Worm (Caenorhabditis elegans) whole organism, L3 larva: ENCODE data around the gene F58A4.2.

ENCODE experiments used
- R02D3.7 ChIP-seq: fragments of 150-350 bp; optimal IDR thresholded peaks from 2 replicates; lab custom pipeline; 2014; ENCODE audit warnings: missing biosample characterization, missing genetic modification characterization
- ZK546.5 ChIP-seq: sonication (generic microtip); optimal IDR thresholded peaks from 2 replicates; lab custom pipeline; 2017; ENCODE audit warnings: missing biosample characterization, missing genetic modification characterization
- aly-2 ChIP-seq: fragments of 150-350 bp; optimal IDR thresholded peaks from 2 replicates; lab custom pipeline; 2014; ENCODE audit warnings: missing biosample characterization, missing genetic modification characterization
- ceh-16 ChIP-seq: sonication (generic microtip); optimal IDR thresholded peaks from 2 replicates; lab custom pipeline; 2017; ENCODE audit warnings: missing biosample characterization, missing genetic modification characterization
- ceh-28 ChIP-seq: fragments of 150-350 bp; optimal IDR thresholded peaks from 2 replicates; lab custom pipeline; 2014; ENCODE audit warnings: missing biosample characterization, missing genetic modification reagents, missing genetic modification characterization
- ceh-82 ChIP-seq: fragments of 150-350 bp; optimal IDR thresholded peaks from 2 replicates; lab custom pipeline; 2014; ENCODE audit warnings: missing biosample characterization, missing genetic modification characterization
- ceh-9 ChIP-seq: sonication (generic microtip); optimal IDR thresholded peaks from 2 replicates; lab custom pipeline; 2018; ENCODE audit warnings: missing biosample characterization, missing genetic modification characterization
- egl-5 ChIP-seq: fragments of 150-350 bp; optimal IDR thresholded peaks from 2 replicates; lab custom pipeline; 2017; ENCODE audit warnings: missing biosample characterization, missing genetic modification reagents, missing genetic modification characterization, inconsistent platforms
- elt-1 ChIP-seq: fragments of 150-350 bp; optimal IDR thresholded peaks from 2 replicates; lab custom pipeline; 2014; ENCODE audit warnings: missing biosample characterization, missing genetic modification characterization
- elt-2 ChIP-seq: sonication (generic microtip); optimal IDR thresholded peaks from 2 replicates; lab custom pipeline; 2016; ENCODE audit warnings: missing genetic modification reagents, mild to moderate bottlenecking, missing genetic modification characterization, missing compliant biosample characterization
- elt-3 ChIP-seq, 3 experiments: fragments of 150-350 bp in 1 of 3; sonication (generic microtip) in 2 of 3; optimal IDR thresholded peaks; 2 replicates in 2 of 3; 4 replicates in 1 of 3; lab custom pipeline; 2014 to 2017; ENCODE audit warnings: missing biosample characterization in 3 of 3, missing genetic modification characterization in 3 of 3
- fkh-2 ChIP-seq: fragments of 150-350 bp; optimal IDR thresholded peaks from 2 replicates; lab custom pipeline; 2014; ENCODE audit warnings: missing biosample characterization, missing genetic modification reagents, missing genetic modification characterization
- fos-1 ChIP-seq: fragments of 150-350 bp; optimal IDR thresholded peaks from 2 replicates; lab custom pipeline; 2014; ENCODE audit warnings: missing biosample characterization, missing genetic modification characterization
- hmg-11 ChIP-seq: sonication (generic microtip); optimal IDR thresholded peaks from 2 replicates; lab custom pipeline; 2016; ENCODE audit warnings: missing genetic modification characterization, missing compliant biosample characterization
- jun-1 ChIP-seq: fragments of 150-350 bp; optimal IDR thresholded peaks from 2 replicates; lab custom pipeline; 2014; ENCODE audit warnings: missing biosample characterization, missing genetic modification reagents, missing genetic modification characterization
- lin-15B ChIP-seq: fragments of 150-350 bp; optimal IDR thresholded peaks from 2 replicates; lab custom pipeline; 2014; ENCODE audit warnings: missing biosample characterization, missing genetic modification characterization
- mml-1 ChIP-seq: fragments of 150-350 bp; sonication (generic microtip); optimal IDR thresholded peaks from 3 replicates; lab custom pipeline; 2014; ENCODE audit warnings: missing biosample characterization, missing genetic modification characterization
- nfya-1 ChIP-seq: sonication (generic microtip); optimal IDR thresholded peaks from 2 replicates; lab custom pipeline; 2017; ENCODE audit warnings: missing genetic modification characterization, mild to moderate bottlenecking, missing compliant biosample characterization, antibody characterized with exemption, moderate library complexity; ENCODE audit not compliant: insufficient read depth
- nhr-12 ChIP-seq: fragments of 150-350 bp; optimal IDR thresholded peaks from 2 replicates; lab custom pipeline; 2014; ENCODE audit warnings: missing biosample characterization, missing genetic modification characterization
- nhr-23 ChIP-seq: fragments of 150-350 bp; optimal IDR thresholded peaks from 2 replicates; lab custom pipeline; 2014; ENCODE audit warnings: missing biosample characterization, missing genetic modification reagents, missing genetic modification characterization
- nhr-237 ChIP-seq: fragments of 150-350 bp; optimal IDR thresholded peaks from 2 replicates; lab custom pipeline; 2014; ENCODE audit warnings: missing biosample characterization, missing genetic modification characterization
- nhr-25 ChIP-seq: sonication (generic microtip); optimal IDR thresholded peaks from 2 replicates; lab custom pipeline; 2017; ENCODE audit warnings: missing biosample characterization, missing genetic modification characterization
- nhr-28 ChIP-seq: fragments of 150-350 bp; optimal IDR thresholded peaks from 2 replicates; lab custom pipeline; 2014; ENCODE audit warnings: missing biosample characterization, missing genetic modification characterization
- nhr-67 ChIP-seq: fragments of 150-350 bp; optimal IDR thresholded peaks from 2 replicates; lab custom pipeline; 2014; ENCODE audit warnings: missing biosample characterization, missing genetic modification characterization
- pha-4 ChIP-seq: fragments of 150-350 bp; optimal IDR thresholded peaks from 2 replicates; lab custom pipeline; 2014; ENCODE audit warnings: missing biosample characterization, missing genetic modification reagents, missing genetic modification characterization
- sea-2 ChIP-seq: fragments of 150-350 bp; sonication (generic microtip); optimal IDR thresholded peaks from 4 replicates; lab custom pipeline; 2014; ENCODE audit warnings: missing biosample characterization, missing genetic modification reagents, missing genetic modification characterization
- skn-1 ChIP-seq: fragments of 150-350 bp; optimal IDR thresholded peaks from 2 replicates; lab custom pipeline; 2014; ENCODE audit warnings: missing biosample characterization, missing genetic modification characterization
- snpc-4 ChIP-seq: fragments of 150-350 bp; optimal IDR thresholded peaks from 2 replicates; lab custom pipeline; 2014; ENCODE audit warnings: missing biosample characterization, missing genetic modification characterization
- tbx-2 ChIP-seq: sonication (generic microtip); optimal IDR thresholded peaks from 2 replicates; lab custom pipeline; 2016; ENCODE audit warnings: mild to moderate bottlenecking, missing genetic modification characterization, missing compliant biosample characterization
- unc-39 ChIP-seq: sonication (generic microtip); optimal IDR thresholded peaks from 4 replicates; lab custom pipeline; 2017; ENCODE audit warnings: missing biosample characterization, missing genetic modification characterization
- unc-62 ChIP-seq: fragments of 150-350 bp; sonication (generic microtip); optimal IDR thresholded peaks from 4 replicates; lab custom pipeline; 2014; ENCODE audit warnings: missing biosample characterization, missing genetic modification reagents, missing genetic modification characterization
- zag-1 ChIP-seq: fragments of 150-350 bp; optimal IDR thresholded peaks from 2 replicates; lab custom pipeline; 2014; ENCODE audit warnings: missing biosample characterization, missing genetic modification characterization
- ztf-11 ChIP-seq: fragments of 150-350 bp; optimal IDR thresholded peaks from 2 replicates; lab custom pipeline; 2014; ENCODE audit warnings: missing biosample characterization, missing genetic modification characterization

Gene F58A4.2

DNA sequence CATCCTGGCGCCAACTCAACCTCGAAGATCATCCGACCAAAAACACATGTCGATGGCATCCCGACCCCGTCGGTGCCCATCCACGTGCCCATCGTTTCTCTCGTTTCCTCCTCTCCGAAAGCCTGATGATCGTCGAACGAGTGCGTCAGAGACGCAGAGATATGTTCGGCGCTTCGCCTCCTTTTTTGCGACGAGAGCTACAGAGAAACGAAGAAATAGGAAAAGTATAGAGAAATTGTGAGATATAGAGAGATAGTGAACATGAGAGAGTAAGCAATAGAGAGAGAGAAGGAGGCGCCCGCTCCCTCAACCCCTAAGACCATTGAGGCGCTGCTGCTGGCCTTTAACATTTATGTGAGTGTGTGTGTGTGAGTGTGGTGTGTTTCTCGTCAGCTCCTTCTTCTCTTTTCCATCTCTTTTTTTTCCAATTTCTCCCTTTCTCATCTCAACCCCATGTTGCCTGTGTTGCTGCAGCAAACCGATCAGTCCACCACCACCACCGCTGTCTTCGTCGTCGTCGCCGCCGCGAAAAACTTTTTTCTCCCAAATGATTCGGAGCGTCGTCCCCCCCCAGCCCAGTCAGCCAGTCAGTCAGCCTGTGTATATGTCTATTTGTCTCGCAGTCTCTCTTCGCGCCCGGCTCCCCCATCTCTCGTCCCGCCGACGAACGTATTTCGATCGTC, 18.7 kb upstream of the F58A4.2 start, which contains the start of gene hlh-11 (continued):
- TF ChIP-seq ceh-82 (tag; lab: Kevin White, UChicago), result peak; percentile 75
- TF ChIP-seq nhr-237 (tag; lab: Kevin White, UChicago), result no peak
- TF ChIP-seq sea-2 (GFP tag; lab: Kevin White, UChicago), result no peak
- peak; percentile 61 for TF ChIP-seq lin-15B (tag; lab: Kevin White, UChicago)
- TF ChIP-seq nhr-23 (tag; lab: Kevin White, UChicago), result peak; percentile 80

DNA sequence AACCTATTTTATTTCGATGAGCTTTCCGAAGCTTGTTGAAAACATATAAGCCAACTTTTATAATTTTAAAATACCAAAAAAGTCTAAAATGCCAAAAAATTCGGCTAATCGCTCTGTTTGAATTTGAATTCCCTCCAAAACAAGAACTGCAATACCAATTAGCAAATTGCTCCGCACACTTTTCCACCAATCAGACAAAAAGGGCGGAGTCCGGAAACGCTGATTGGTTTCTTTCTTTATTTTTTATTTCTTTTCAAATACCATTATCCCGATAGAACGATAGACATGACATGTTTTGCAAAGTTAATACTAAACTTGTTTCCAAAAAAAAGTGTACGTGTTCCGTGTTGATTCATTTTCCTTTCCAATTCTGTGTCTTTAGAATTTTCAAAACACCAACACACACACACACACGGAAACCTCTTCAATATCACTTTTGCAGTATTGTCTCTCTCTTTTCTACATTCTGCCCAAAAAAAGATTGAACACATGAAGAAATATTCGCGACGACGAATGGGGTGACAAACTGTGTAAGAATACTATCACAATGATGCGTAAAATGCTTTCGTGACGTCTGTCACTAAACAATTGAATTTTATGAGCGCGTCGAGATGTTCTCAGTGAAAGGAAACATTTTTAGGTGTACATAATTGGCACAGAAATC, 17.2 kb upstream of the F58A4.2 start:
- TF ChIP-seq mml-1 (tag; lab: Kevin White, UChicago) (no peak), nhr-25 (tag; lab: Kevin White, UChicago) (peak; percentile 78), unc-62 (no peak), nhr-12 (tag; lab: Kevin White, UChicago) (no peak), hmg-11 (tag; lab: Kevin White, UChicago) (peak; percentile 13), tbx-2 (tag; lab: Kevin White, UChicago) (no peak), zag-1 (no peak), nfya-1 (tag; lab: Kevin White, UChicago) (peak; percentile 91), fos-1 (tag; lab: Kevin White, UChicago) (no peak), ZK546.5 (tag; lab: Kevin White, UChicago) (no peak), elt-2 (tag; lab: Kevin White, UChicago) (peak; percentile 1), nhr-28 (no peak)

DNA sequence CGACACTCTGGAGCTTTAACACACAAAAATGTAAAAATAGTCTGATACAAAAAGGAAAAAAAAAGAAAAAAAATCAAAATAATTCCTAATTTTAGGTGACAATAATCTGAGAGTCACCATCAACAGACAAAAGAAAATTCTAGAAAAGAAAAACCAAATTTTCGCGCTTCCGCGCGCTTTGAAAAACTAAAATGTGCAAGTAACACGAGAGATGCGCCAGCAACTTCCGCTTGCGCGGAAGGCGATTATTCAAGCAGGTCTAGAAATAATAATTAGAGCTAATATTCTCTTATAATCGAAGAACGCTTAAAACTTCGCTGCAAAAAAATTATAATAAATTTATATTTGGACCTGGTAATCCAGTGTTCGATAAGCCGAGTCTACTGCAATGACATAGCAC, 16.4 kb upstream of the F58A4.2 start:
- TF ChIP-seq zag-1, result no peak
- no peak for TF ChIP-seq ceh-9
- no peak for TF ChIP-seq R02D3.7
- TF ChIP-seq pha-4 (tag; lab: Kevin White, UChicago), result no peak
- no peak for TF ChIP-seq fkh-2 (tag; lab: Kevin White, UChicago)
- TF ChIP-seq fos-1 (tag; lab: Kevin White, UChicago), result no peak
- no peak for TF ChIP-seq elt-3 (tag; optimal IDR thresholded peaks at IDR 0.05; lab: Kevin White, UChicago)
- no peak for TF ChIP-seq ztf-11 (tag; lab: Kevin White, UChicago)
- no peak for TF ChIP-seq skn-1
- no peak for TF ChIP-seq nhr-67 (tag; lab: Kevin White, UChicago)
- no peak for TF ChIP-seq nhr-28
- no peak for TF ChIP-seq aly-2 (tag; lab: Kevin White, UChicago)
- no peak for TF ChIP-seq tbx-2 (tag; lab: Kevin White, UChicago)

DNA sequence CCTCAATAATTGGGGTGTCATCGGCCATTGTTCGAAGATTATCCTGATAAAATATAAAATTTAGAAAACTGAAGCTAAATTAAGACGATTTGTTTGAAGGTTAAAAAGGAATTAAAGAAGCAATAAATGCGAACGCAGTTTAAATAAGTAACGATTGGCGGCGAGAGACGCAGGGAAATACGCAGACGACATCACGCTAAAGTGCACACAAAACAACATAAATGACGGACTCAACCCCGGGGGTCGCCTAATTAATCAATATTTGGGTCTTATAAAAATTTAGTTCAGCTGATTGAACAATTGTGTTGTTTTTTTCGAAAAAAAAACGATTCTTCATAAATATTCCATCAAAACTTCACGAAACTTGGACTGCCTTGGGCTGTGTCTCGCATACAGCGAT, 15.9 kb upstream of the F58A4.2 start, which contains the start of gene hcp-3:
Gene hcp-3, minus strand, starts transcription at position 45 of the 400 bp plus-strand sequence.
- TF ChIP-seq unc-39 (no peak), nfya-1 (tag; lab: Kevin White, UChicago) (peak; percentile 66), elt-2 (tag; lab: Kevin White, UChicago) (peak; percentile 12), pha-4 (tag; lab: Kevin White, UChicago) (peak; percentile 62), nhr-23 (tag; lab: Kevin White, UChicago) (peak; percentile 45), jun-1 (tag; lab: Kevin White, UChicago) (no peak), egl-5 (tag; lab: Kevin White, UChicago) (no peak), ceh-16 (tag; lab: Kevin White, UChicago) (no peak), snpc-4 (tag; lab: Kevin White, UChicago) (peak; percentile 4), lin-15B (tag; lab: Kevin White, UChicago) (peak; percentile 39), hmg-11 (tag; lab: Kevin White, UChicago) (peak; percentile 26), ztf-11 (tag; lab: Kevin White, UChicago) (no peak), ceh-28 (peak; percentile 46), elt-1 (tag; lab: Kevin White, UChicago) (no peak), elt-3 (tag; optimal IDR thresholded peaks at IDR 0.05; lab: Kevin White, UChicago) (no peak), nhr-28 (no peak), fkh-2 (tag; lab: Kevin White, UChicago) (no peak), nhr-237 (tag; lab: Kevin White, UChicago) (no peak), nhr-12 (tag; lab: Kevin White, UChicago) (no peak), tbx-2 (tag; lab: Kevin White, UChicago) (no peak), nhr-25 (tag; lab: Kevin White, UChicago) (peak; percentile 27)
